Worm (Caenorhabditis elegans) whole organism, L2 larva: ENCODE data around the gene C01G5.3.

ENCODE experiments used
- lin-13 ChIP-seq: fragments of 150-350 bp; optimal IDR thresholded peaks from 2 replicates; lab custom pipeline; 2014; ENCODE audit warnings: missing biosample characterization, missing genetic modification reagents, missing genetic modification characterization
- nhr-129 ChIP-seq: fragments of 150-350 bp; optimal IDR thresholded peaks from 2 replicates; lab custom pipeline; 2014; ENCODE audit warnings: missing biosample characterization, missing genetic modification characterization
- ztf-11 ChIP-seq: sonication (generic microtip); optimal IDR thresholded peaks from 2 replicates; lab custom pipeline; 2017; ENCODE audit warnings: missing biosample characterization, missing genetic modification characterization

- no peak for TF ChIP-seq lin-13 (GFP tag; lab: Kevin White, UChicago)
- no peak for TF ChIP-seq ztf-11 (tag; lab: Kevin White, UChicago)
- no peak for TF ChIP-seq nhr-129
Observed at ce11 chrIV:6541435-6541834, 5.4 kb downstream of the C01G5.3 start, which contains the start of gene C01G5.25.
